Worm (Caenorhabditis elegans) whole organism, L4/young adult: Measurements from ENCODE around the gene pxmp-4.

Source experiments
- W03F9.2 ChIP-seq: fragments of 150-350 bp; optimal IDR thresholded peaks from 2 replicates; lab custom pipeline; 2014; ENCODE audit warnings: missing biosample characterization, missing genetic modification characterization
- dao-5 ChIP-seq: sonication (generic microtip); optimal IDR thresholded peaks from 2 replicates; lab custom pipeline; 2016; ENCODE audit warnings: missing genotype, missing genetic modification characterization, moderate library complexity, missing compliant biosample characterization
- him-1 ChIP-seq: sonication (generic microtip); optimal IDR thresholded peaks from 2 replicates; lab custom pipeline; 2016; ENCODE audit warnings: missing genotype, missing genetic modification reagents, missing genetic modification characterization, missing compliant biosample characterization

pxmp-4 gene

ce11 chrIV:305101-305500 lies 31.9 kb downstream of the pxmp-4 start:
- TF ChIP-seq dao-5 (tag; lab: Kevin White, UChicago) = no peak

- TF ChIP-seq dao-5 (tag; lab: Kevin White, UChicago) = no peak
- TF ChIP-seq W03F9.2 (tag; lab: Kevin White, UChicago) = no peak
- no peak for TF ChIP-seq him-1 (tag; lab: Kevin White, UChicago)
These were observed 33.7 kb downstream of the pxmp-4 start for ce11 chrIV:303264-303663.

- TF ChIP-seq him-1 (tag; lab: Kevin White, UChicago) (no peak), W03F9.2 (tag; lab: Kevin White, UChicago) (no peak), dao-5 (tag; lab: Kevin White, UChicago) (no peak)
These were observed 34.2 kb downstream of the pxmp-4 start for ce11 chrIV:302743-303142.

ce11 chrIV:300307-300706 lies 36.7 kb downstream of the pxmp-4 start:
- TF ChIP-seq dao-5 (tag; lab: Kevin White, UChicago) = no peak
- TF ChIP-seq W03F9.2 (tag; lab: Kevin White, UChicago) = no peak
- no peak for TF ChIP-seq him-1 (tag; lab: Kevin White, UChicago)

ce11 chrIV:299190-299589 lies 37.8 kb downstream of the pxmp-4 start:
- TF ChIP-seq W03F9.2 (tag; lab: Kevin White, UChicago) = no peak
- TF ChIP-seq him-1 (tag; lab: Kevin White, UChicago) = no peak
- no peak for TF ChIP-seq dao-5 (tag; lab: Kevin White, UChicago)

ce11 chrIV:298204-298603 lies 38.8 kb downstream of the pxmp-4 start, which contains the start of gene pnp-1:
TSS of gene pnp-1 (minus strand) at chrIV:298304.
- TF ChIP-seq dao-5 (tag; lab: Kevin White, UChicago) = no peak
- TF ChIP-seq him-1 (tag; lab: Kevin White, UChicago) = no peak
- TF ChIP-seq W03F9.2 (tag; lab: Kevin White, UChicago) = no peak

ce11 chrIV:296849-297248 lies 40.1 kb downstream of the pxmp-4 start:
- TF ChIP-seq W03F9.2 (tag; lab: Kevin White, UChicago) = peak; percentile 27
- no peak for TF ChIP-seq him-1 (tag; lab: Kevin White, UChicago)
- no peak for TF ChIP-seq dao-5 (tag; lab: Kevin White, UChicago)

- TF ChIP-seq him-1 (tag; lab: Kevin White, UChicago) (no peak), W03F9.2 (tag; lab: Kevin White, UChicago) (no peak), dao-5 (tag; lab: Kevin White, UChicago) (no peak)
These were observed 41.2 kb downstream of the pxmp-4 start for ce11 chrIV:295734-296201.

ce11 chrIV:294737-295136 lies 42.2 kb downstream of the pxmp-4 start:
- TF ChIP-seq W03F9.2 (tag; lab: Kevin White, UChicago) = no peak

ce11 chrIV:293995-294700 lies 42.8 kb downstream of the pxmp-4 start:
- no peak for TF ChIP-seq W03F9.2 (tag; lab: Kevin White, UChicago)
- no peak for TF ChIP-seq him-1 (tag; lab: Kevin White, UChicago)
- TF ChIP-seq dao-5 (tag; lab: Kevin White, UChicago) = no peak

- TF ChIP-seq W03F9.2 (tag; lab: Kevin White, UChicago) = no peak
- TF ChIP-seq him-1 (tag; lab: Kevin White, UChicago) = no peak
- TF ChIP-seq dao-5 (tag; lab: Kevin White, UChicago) = no peak
These were observed 43.7 kb downstream of the pxmp-4 start for ce11 chrIV:293163-293755.

ce11 chrIV:291851-292367 lies 45.1 kb downstream of the pxmp-4 start:
- no peak for TF ChIP-seq dao-5 (tag; lab: Kevin White, UChicago)
- TF ChIP-seq W03F9.2 (tag; lab: Kevin White, UChicago) = no peak
- no peak for TF ChIP-seq him-1 (tag; lab: Kevin White, UChicago)

ce11 chrIV:291356-291755 lies 45.6 kb downstream of the pxmp-4 start, which contains the start of gene T21D12.7:
TSS of gene T21D12.7 (minus strand) at chrIV:291456.
- TF ChIP-seq dao-5 (tag; lab: Kevin White, UChicago) (no peak), W03F9.2 (tag; lab: Kevin White, UChicago) (no peak), him-1 (tag; lab: Kevin White, UChicago) (no peak)

ce11 chrIV:290387-290786 lies 46.6 kb downstream of the pxmp-4 start:
- TF ChIP-seq dao-5 (tag; lab: Kevin White, UChicago) (no peak), W03F9.2 (tag; lab: Kevin White, UChicago) (no peak), him-1 (tag; lab: Kevin White, UChicago) (no peak)
